Fruit fly (Drosophila melanogaster): ENCODE results near the gene CG14984.

The CG14984 gene

DNA sequence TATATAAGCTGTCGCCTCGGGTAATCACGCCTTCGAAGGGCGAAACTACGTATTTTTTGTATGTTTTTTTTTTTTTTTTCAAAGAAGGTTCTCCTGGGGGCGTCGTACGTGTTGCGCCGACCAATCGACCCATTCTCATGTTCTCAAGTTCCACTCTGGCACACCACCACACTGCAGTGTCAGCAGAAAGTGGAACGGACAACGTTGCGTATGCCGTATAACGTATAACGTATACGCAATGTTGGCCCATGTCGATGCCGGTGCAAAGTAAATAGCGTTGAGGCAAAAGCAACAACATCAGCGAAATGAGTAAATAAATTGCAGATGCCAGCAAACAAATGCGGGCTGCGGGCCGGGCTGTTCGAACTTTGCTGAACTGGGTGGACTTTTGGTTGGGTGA, 40.2 kb downstream of the CG14984 start:
- TF ChIP-seq insv (optimal IDR thresholded peaks at IDR 0.05) = no peak
- no peak for TF ChIP-seq Sin3A (optimal IDR thresholded peaks at IDR 0.05)
- TF ChIP-seq ttk (optimal IDR thresholded peaks at IDR 0.05) = no peak
- no peak for TF ChIP-seq h (optimal IDR thresholded peaks at IDR 0.05)
- TF ChIP-seq Myc (optimal IDR thresholded peaks at IDR 0.05) = no peak
- TF ChIP-seq psq (optimal IDR thresholded peaks at IDR 0.05) = no peak

dm6 chr3L:3909831-3910230, 42.5 kb downstream of the CG14984 start, which contains the start of gene mge:
mge (minus strand) TSS chr3L:3909931.
- TF ChIP-seq psq (optimal IDR thresholded peaks at IDR 0.05) = no peak
- no peak for TF ChIP-seq h (optimal IDR thresholded peaks at IDR 0.05)
- no peak for TF ChIP-seq Sin3A (optimal IDR thresholded peaks at IDR 0.05)
- no peak for TF ChIP-seq ttk (optimal IDR thresholded peaks at IDR 0.05)
- no peak for TF ChIP-seq Myc (optimal IDR thresholded peaks at IDR 0.05)
- TF ChIP-seq insv (optimal IDR thresholded peaks at IDR 0.05) = no peak

- TF ChIP-seq h (optimal IDR thresholded peaks at IDR 0.05) (no peak), Myc (optimal IDR thresholded peaks at IDR 0.05) (no peak), Sin3A (optimal IDR thresholded peaks at IDR 0.05) (no peak), psq (optimal IDR thresholded peaks at IDR 0.05) (no peak)
Observed at dm6 chr3L:3908838-3909810, 43.2 kb downstream of the CG14984 start.

- TF ChIP-seq psq (optimal IDR thresholded peaks at IDR 0.05) (no peak), insv (optimal IDR thresholded peaks at IDR 0.05) (no peak), h (optimal IDR thresholded peaks at IDR 0.05) (no peak), Myc (optimal IDR thresholded peaks at IDR 0.05) (no peak), ttk (optimal IDR thresholded peaks at IDR 0.05) (no peak), Sin3A (optimal IDR thresholded peaks at IDR 0.05) (no peak)
Observed at dm6 chr3L:3905111-3905510, 47.2 kb downstream of the CG14984 start, which contains the start of gene ida. ida (plus strand) TSS chr3L:3905344.

- TF ChIP-seq Sin3A (optimal IDR thresholded peaks at IDR 0.05) = no peak
- TF ChIP-seq psq (optimal IDR thresholded peaks at IDR 0.05) = no peak
Observed at dm6 chr3L:3903301-3903700, 49.0 kb downstream of the CG14984 start, which contains the start of gene Sc2. Sc2 (plus strand) TSS chr3L:3903492.

DNA sequence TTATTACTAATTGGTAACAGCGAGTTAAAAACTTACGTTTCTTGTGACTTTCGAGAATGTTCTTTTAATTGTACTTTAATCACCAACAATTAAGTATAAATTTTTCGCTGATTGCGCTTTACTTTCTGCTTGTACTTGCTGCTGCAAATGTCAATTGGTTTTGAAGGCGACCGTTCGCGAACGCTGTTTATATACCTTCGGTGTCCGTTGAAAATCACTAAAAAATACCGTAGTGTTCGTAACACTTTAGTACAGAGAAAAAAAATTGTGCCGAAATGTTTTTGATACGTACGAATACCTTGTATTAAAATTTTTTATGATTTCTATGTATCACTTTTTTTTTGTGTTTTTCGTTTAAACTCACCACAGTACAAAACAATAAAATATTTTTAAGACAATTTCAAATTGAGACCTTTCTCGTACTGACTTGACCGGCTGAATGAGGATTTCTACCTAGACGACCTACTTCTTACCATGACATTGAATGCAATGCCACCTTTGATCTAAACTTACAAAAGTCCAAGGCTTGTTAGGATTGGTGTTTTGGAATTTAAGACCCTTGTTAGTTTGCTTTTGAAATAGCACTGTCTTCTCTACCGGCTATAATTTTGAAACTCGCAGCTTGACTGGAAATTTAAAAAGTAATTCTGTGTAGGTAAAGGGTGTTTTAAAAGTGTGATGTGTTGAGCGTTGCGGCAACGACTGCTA, 49.7 kb downstream of the CG14984 start, which contains the start of gene Ubi-p63E:
TSS of gene Ubi-p63E (minus strand) at position 694 of the 708 bp plus-strand sequence.
- no peak for TF ChIP-seq ttk (optimal IDR thresholded peaks at IDR 0.05)
- no peak for TF ChIP-seq h (optimal IDR thresholded peaks at IDR 0.05)
- no peak for TF ChIP-seq insv (optimal IDR thresholded peaks at IDR 0.05)
- TF ChIP-seq Myc (optimal IDR thresholded peaks at IDR 0.05) = no peak
- TF ChIP-seq Sin3A (optimal IDR thresholded peaks at IDR 0.05) = no peak
- TF ChIP-seq psq (optimal IDR thresholded peaks at IDR 0.05) = no peak

- TF ChIP-seq ttk (optimal IDR thresholded peaks at IDR 0.05) (no peak), h (optimal IDR thresholded peaks at IDR 0.05) (no peak), psq (optimal IDR thresholded peaks at IDR 0.05) (no peak), insv (optimal IDR thresholded peaks at IDR 0.05) (no peak), Myc (optimal IDR thresholded peaks at IDR 0.05) (no peak), Sin3A (optimal IDR thresholded peaks at IDR 0.05) (no peak)
Observed at dm6 chr3L:3901865-3902490, 50.4 kb downstream of the CG14984 start.

Data from Kc167 (cell line).